Worm (Caenorhabditis elegans): Measurements from ENCODE around the gene col-125.

- no peak for TF ChIP-seq pha-4 (GFP tag; IDR thresholded peaks at IDR 0.05)
- TF ChIP-seq pha-4 (tag; optimal IDR thresholded peaks at IDR 0.05) = no peak
- TF ChIP-seq ces-1 (GFP tag; optimal IDR thresholded peaks at IDR 0.05) = no peak
Observed at ce11 chrIV:11178495-11178894, 46.8 kb upstream of the col-125 start, which contains the start of gene C08F8.9.

Data from whole organism, L4 larva.